Fruit fly (Drosophila melanogaster): ENCODE results near the gene Nle.

Gene Nle

dm6 chr2L:568030-568429 is at the start of gene Nle, which contains the start of gene Sf3b1:
TSS of gene Nle (minus strand) at chr2L:568121.
TSS of gene Sf3b1 (plus strand) at chr2L:568340.
- peak; percentile 44 for TF ChIP-seq Clk (GFP tag; optimal IDR thresholded peaks at IDR 0.05)
- TF ChIP-seq CG12768 (GFP tag; optimal IDR thresholded peaks at IDR 0.05): peak; percentile 6
- TF ChIP-seq bab1 (GFP tag; optimal IDR thresholded peaks at IDR 0.05): peak; percentile 49
- no peak for TF ChIP-seq cnc (optimal IDR thresholded peaks at IDR 0.05)
- peak; percentile 23 for TF ChIP-seq pad (GFP tag; optimal IDR thresholded peaks at IDR 0.05)
- peak; percentile 62 for TF ChIP-seq Crg-1 (GFP tag; optimal IDR thresholded peaks at IDR 0.05)
- peak; percentile 2 for TF ChIP-seq tj (GFP tag; optimal IDR thresholded peaks at IDR 0.05)
- TF ChIP-seq ovo (GFP tag; optimal IDR thresholded peaks at IDR 0.05): no peak
- TF ChIP-seq CG33017 (tag; optimal IDR thresholded peaks at IDR 0.05): no peak
- no peak for TF ChIP-seq kay (GFP tag; ENCODE audit: borderline replicate concordance)
- no peak for TF ChIP-seq CG5204 (GFP tag; optimal IDR thresholded peaks at IDR 0.05)
- peak; percentile 55 for TF ChIP-seq CG14711 (tag; optimal IDR thresholded peaks at IDR 0.05)
- TF ChIP-seq CG7045 (GFP tag; optimal IDR thresholded peaks at IDR 0.05): no peak
- peak; percentile 58 for TF ChIP-seq CG11617 (GFP tag; optimal IDR thresholded peaks at IDR 0.05)
- peak; percentile 97 for TF ChIP-seq Mnt (GFP tag; optimal IDR thresholded peaks at IDR 0.05)
- TF ChIP-seq toe (GFP tag; optimal IDR thresholded peaks at IDR 0.05): peak; percentile 66
- TF ChIP-seq Hr96 (GFP tag; optimal IDR thresholded peaks at IDR 0.05): peak; percentile 20
- TF ChIP-seq CG1620 (GFP tag; optimal IDR thresholded peaks at IDR 0.05): peak; percentile 67
- peak; percentile 55 for TF ChIP-seq CG7101 (tag; optimal IDR thresholded peaks at IDR 0.05)
- TF ChIP-seq cic (GFP tag; optimal IDR thresholded peaks at IDR 0.05): no peak

dm6 chr2L:615023-615422 is 47.1 kb upstream of the Nle start:
- TF ChIP-seq cic (GFP tag; optimal IDR thresholded peaks at IDR 0.05) (no peak), Mnt (GFP tag; optimal IDR thresholded peaks at IDR 0.05) (no peak)

dm6 chr2L:612778-613177 is 44.9 kb upstream of the Nle start:
- no peak for TF ChIP-seq CG7045 (GFP tag; optimal IDR thresholded peaks at IDR 0.05)
- TF ChIP-seq cic (GFP tag; optimal IDR thresholded peaks at IDR 0.05): no peak
- TF ChIP-seq tj (GFP tag; optimal IDR thresholded peaks at IDR 0.05): no peak
- no peak for TF ChIP-seq pad (GFP tag; optimal IDR thresholded peaks at IDR 0.05)
- TF ChIP-seq CG5204 (GFP tag; optimal IDR thresholded peaks at IDR 0.05): no peak
- TF ChIP-seq Hr96 (GFP tag; optimal IDR thresholded peaks at IDR 0.05): no peak
- no peak for TF ChIP-seq CG12768 (GFP tag; optimal IDR thresholded peaks at IDR 0.05)
- TF ChIP-seq CG33017 (tag; optimal IDR thresholded peaks at IDR 0.05): no peak
- TF ChIP-seq bab1 (GFP tag; optimal IDR thresholded peaks at IDR 0.05): no peak
- TF ChIP-seq Mnt (GFP tag; optimal IDR thresholded peaks at IDR 0.05): no peak
- TF ChIP-seq Clk (GFP tag; optimal IDR thresholded peaks at IDR 0.05): no peak
- TF ChIP-seq ovo (GFP tag; optimal IDR thresholded peaks at IDR 0.05): no peak
- TF ChIP-seq Crg-1 (GFP tag; optimal IDR thresholded peaks at IDR 0.05): no peak
- no peak for TF ChIP-seq CG1620 (GFP tag; optimal IDR thresholded peaks at IDR 0.05)
- no peak for TF ChIP-seq kay (GFP tag; ENCODE audit: borderline replicate concordance)
- no peak for TF ChIP-seq CG14711 (tag; optimal IDR thresholded peaks at IDR 0.05)

dm6 chr2L:609497-609896 is 41.6 kb upstream of the Nle start:
- TF ChIP-seq toe (GFP tag; optimal IDR thresholded peaks at IDR 0.05) (no peak), CG14711 (tag; optimal IDR thresholded peaks at IDR 0.05) (no peak), CG1620 (GFP tag; optimal IDR thresholded peaks at IDR 0.05) (no peak)

dm6 chr2L:608143-608542 is 40.2 kb upstream of the Nle start:
- TF ChIP-seq Hr96 (GFP tag; optimal IDR thresholded peaks at IDR 0.05): no peak
- no peak for TF ChIP-seq CG7045 (GFP tag; optimal IDR thresholded peaks at IDR 0.05)
- TF ChIP-seq CG12768 (GFP tag; optimal IDR thresholded peaks at IDR 0.05): no peak
- TF ChIP-seq bab1 (GFP tag; optimal IDR thresholded peaks at IDR 0.05): no peak
- TF ChIP-seq CG11617 (GFP tag; optimal IDR thresholded peaks at IDR 0.05): no peak
- no peak for TF ChIP-seq CG7101 (tag; optimal IDR thresholded peaks at IDR 0.05)
- no peak for TF ChIP-seq CG33017 (tag; optimal IDR thresholded peaks at IDR 0.05)
- no peak for TF ChIP-seq cic (GFP tag; optimal IDR thresholded peaks at IDR 0.05)
- TF ChIP-seq pad (GFP tag; optimal IDR thresholded peaks at IDR 0.05): no peak
- no peak for TF ChIP-seq CG5204 (GFP tag; optimal IDR thresholded peaks at IDR 0.05)
- TF ChIP-seq Clk (GFP tag; optimal IDR thresholded peaks at IDR 0.05): no peak
- no peak for TF ChIP-seq CG1620 (GFP tag; optimal IDR thresholded peaks at IDR 0.05)
- no peak for TF ChIP-seq ovo (GFP tag; optimal IDR thresholded peaks at IDR 0.05)
- no peak for TF ChIP-seq toe (GFP tag; optimal IDR thresholded peaks at IDR 0.05)

dm6 chr2L:606952-607351 is 39.0 kb upstream of the Nle start:
- TF ChIP-seq kay (GFP tag; ENCODE audit: borderline replicate concordance): no peak
- no peak for TF ChIP-seq Mnt (GFP tag; optimal IDR thresholded peaks at IDR 0.05)
- no peak for TF ChIP-seq tj (GFP tag; optimal IDR thresholded peaks at IDR 0.05)
- no peak for TF ChIP-seq CG7045 (GFP tag; optimal IDR thresholded peaks at IDR 0.05)
- no peak for TF ChIP-seq CG11617 (GFP tag; optimal IDR thresholded peaks at IDR 0.05)
- TF ChIP-seq CG1620 (GFP tag; optimal IDR thresholded peaks at IDR 0.05): no peak
- no peak for TF ChIP-seq toe (GFP tag; optimal IDR thresholded peaks at IDR 0.05)
- no peak for TF ChIP-seq CG14711 (tag; optimal IDR thresholded peaks at IDR 0.05)
- TF ChIP-seq CG7101 (tag; optimal IDR thresholded peaks at IDR 0.05): no peak
- TF ChIP-seq Hr96 (GFP tag; optimal IDR thresholded peaks at IDR 0.05): no peak

- no peak for TF ChIP-seq CG11617 (GFP tag; optimal IDR thresholded peaks at IDR 0.05)
- TF ChIP-seq CG1620 (GFP tag; optimal IDR thresholded peaks at IDR 0.05): no peak
- TF ChIP-seq tj (GFP tag; optimal IDR thresholded peaks at IDR 0.05): no peak
- no peak for TF ChIP-seq cic (GFP tag; optimal IDR thresholded peaks at IDR 0.05)
- TF ChIP-seq cnc (optimal IDR thresholded peaks at IDR 0.05): no peak
- no peak for TF ChIP-seq Crg-1 (GFP tag; optimal IDR thresholded peaks at IDR 0.05)
- TF ChIP-seq CG7045 (GFP tag; optimal IDR thresholded peaks at IDR 0.05): no peak
- no peak for TF ChIP-seq CG33017 (tag; optimal IDR thresholded peaks at IDR 0.05)
- TF ChIP-seq CG5204 (GFP tag; optimal IDR thresholded peaks at IDR 0.05): no peak
- no peak for TF ChIP-seq ovo (GFP tag; optimal IDR thresholded peaks at IDR 0.05)
- no peak for TF ChIP-seq bab1 (GFP tag; optimal IDR thresholded peaks at IDR 0.05)
- TF ChIP-seq kay (GFP tag; ENCODE audit: borderline replicate concordance): no peak
- no peak for TF ChIP-seq Mnt (GFP tag; optimal IDR thresholded peaks at IDR 0.05)
- no peak for TF ChIP-seq CG7101 (tag; optimal IDR thresholded peaks at IDR 0.05)
- TF ChIP-seq Clk (GFP tag; optimal IDR thresholded peaks at IDR 0.05): no peak
- no peak for TF ChIP-seq CG12768 (GFP tag; optimal IDR thresholded peaks at IDR 0.05)
- no peak for TF ChIP-seq CG14711 (tag; optimal IDR thresholded peaks at IDR 0.05)
- TF ChIP-seq pad (GFP tag; optimal IDR thresholded peaks at IDR 0.05): no peak
- no peak for TF ChIP-seq Hr96 (GFP tag; optimal IDR thresholded peaks at IDR 0.05)
- no peak for TF ChIP-seq toe (GFP tag; optimal IDR thresholded peaks at IDR 0.05)
Measured at dm6 chr2L:606165-606564, 38.2 kb upstream of the Nle start.

All from whole organism, adult.